Worm (Caenorhabditis elegans) whole organism, L1 larva: ENCODE data around the gene T24D5.2.

Source experiments
- sox-4 ChIP-seq: sonication (generic microtip); optimal IDR thresholded peaks from 2 replicates; lab custom pipeline; 2016; ENCODE audit warnings: missing genetic modification characterization, missing compliant biosample characterization
- sptf-1 ChIP-seq: fragments of 150-350 bp; optimal IDR thresholded peaks from 2 replicates; lab custom pipeline; 2014; ENCODE audit warnings: missing biosample characterization, missing genetic modification characterization

DNA sequence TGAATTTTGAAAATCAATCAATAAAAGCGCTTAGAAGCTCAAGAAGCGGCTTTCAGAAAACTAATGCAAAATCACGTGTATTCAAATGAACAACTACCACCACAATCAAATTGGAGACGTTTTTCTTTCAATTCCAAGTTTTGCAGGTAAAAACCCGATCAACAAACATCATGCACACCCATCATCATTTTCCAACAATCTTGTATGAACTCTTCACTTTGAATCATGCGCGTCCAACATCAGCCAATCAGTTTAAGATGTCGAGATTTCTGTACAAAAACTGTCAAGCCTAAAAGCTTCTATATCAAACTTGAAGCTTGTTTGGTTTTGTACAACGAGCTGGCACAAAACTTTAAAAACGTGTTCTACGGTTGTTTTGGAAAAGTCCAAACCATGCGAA lies 47.5 kb downstream of the T24D5.2 start:
- TF ChIP-seq sox-4 (tag; lab: Kevin White, UChicago) (no peak), sptf-1 (no peak)
